Fruit fly (Drosophila melanogaster): ENCODE measurements around the gene Ir7c.
A peak's percentile ranks its signal among the peaks of the same experiment; 100 is the strongest.

Gene Ir7c

dm6 chrX:7893411-7894122 is 19.4 kb downstream of the Ir7c start, which contains the start of the genes CG45089, ND-MNLL and p115 (continued):
- TF ChIP-seq CG1603 (tag; optimal IDR thresholded peaks at IDR 0.05) (peak; percentile 27), CG1529 (GFP tag; optimal IDR thresholded peaks at IDR 0.05) (peak; percentile 6), CG1832 (GFP tag; optimal IDR thresholded peaks at IDR 0.05) (no peak), CG17361 (GFP tag; IDR thresholded peaks at IDR 0.05) (peak; percentile 61), knrl (GFP tag; IDR thresholded peaks at IDR 0.05; ENCODE audit: partially characterized antibody) (peak; percentile 69), CG9609 (GFP tag; optimal IDR thresholded peaks at IDR 0.05) (peak; percentile 7), fd3F (GFP tag; optimal IDR thresholded peaks at IDR 0.05) (peak; percentile 34), ERR (GFP tag; optimal IDR thresholded peaks at IDR 0.05) (no peak), lbe (GFP tag; optimal IDR thresholded peaks at IDR 0.05) (peak; percentile 54), kni (GFP tag; optimal IDR thresholded peaks at IDR 0.05) (no peak), Adf1 (GFP tag; IDR thresholded peaks at IDR 0.05) (peak; percentile 23; the same call in 1 of the 2 replicates), gce (GFP tag; IDR thresholded peaks at IDR 0.05) (no peak), sob (GFP tag; IDR thresholded peaks at IDR 0.05) (peak; percentile 73), pum (GFP tag; optimal IDR thresholded peaks at IDR 0.05) (peak; percentile 46), CG18599 (GFP tag; optimal IDR thresholded peaks at IDR 0.05) (peak; percentile 51), CG2199 (GFP tag; IDR thresholded peaks at IDR 0.05) (no peak), ttk (GFP tag; IDR thresholded peaks at IDR 0.05) (peak; percentile 36; the same call in 1 of the 2 replicates), CG13894 (tag; optimal IDR thresholded peaks at IDR 0.05) (peak; percentile 72), Scr (GFP tag; IDR thresholded peaks at IDR 0.05; ENCODE audit: partially characterized antibody) (peak; percentile 72), CG16779 (GFP tag; IDR thresholded peaks at IDR 0.05) (no peak), Stat92E (GFP tag; optimal IDR thresholded peaks at IDR 0.05) (no peak), CG7357 (GFP tag; IDR thresholded peaks at IDR 0.05) (no peak), Sin3A (optimal IDR thresholded peaks at IDR 0.05) (peak; percentile 56), CG12219 (GFP tag; optimal IDR thresholded peaks at IDR 0.05) (no peak), her (GFP tag; optimal IDR thresholded peaks at IDR 0.05) (no peak), HHEX (GFP tag; optimal IDR thresholded peaks at IDR 0.05) (peak; percentile 18), unpg (GFP tag; optimal IDR thresholded peaks at IDR 0.05) (peak; percentile 60), CG14014 (GFP tag; IDR thresholded peaks at IDR 0.05) (peak; percentile 47; the same call in 1 of the 2 replicates), dm (GFP tag; optimal IDR thresholded peaks at IDR 0.05) (peak; percentile 14), CG9932 (GFP tag; IDR thresholded peaks at IDR 0.05) (peak; percentile 84), hkb (optimal IDR thresholded peaks at IDR 0.05) (no peak), hkb (GFP tag; IDR thresholded peaks at IDR 0.05) (peak; percentile 49), Dp (GFP tag; optimal IDR thresholded peaks at IDR 0.05) (peak; percentile 35), CG13624 (GFP tag; optimal IDR thresholded peaks at IDR 0.05) (peak; percentile 53), CG3407 (GFP tag; optimal IDR thresholded peaks at IDR 0.05) (peak; percentile 14), Lim3 (GFP tag; IDR thresholded peaks at IDR 0.05) (no peak), dysf (GFP tag; IDR thresholded peaks at IDR 0.05) (peak; percentile 50; the same call in 1 of the 3 replicates), Hmr (GFP tag; optimal IDR thresholded peaks at IDR 0.05) (peak; percentile 40), CG15601 (tag; optimal IDR thresholded peaks at IDR 0.05) (peak; percentile 63), CG7271 (tag; optimal IDR thresholded peaks at IDR 0.05) (no peak), phol (tag; optimal IDR thresholded peaks at IDR 0.05) (peak; percentile 69), Hr51 (GFP tag; optimal IDR thresholded peaks at IDR 0.05) (peak; percentile 35 to 64), CG32532 (GFP tag; IDR thresholded peaks at IDR 0.05) (peak; percentile 43; the same call in 1 of the 2 replicates), wdn (GFP tag; IDR thresholded peaks at IDR 0.05) (0 out of 2 replicates have a peak, but pooled peaks have one; percentile 40), repo (GFP tag; optimal IDR thresholded peaks at IDR 0.05) (no peak), lilli (GFP tag; optimal IDR thresholded peaks at IDR 0.05) (peak; percentile 81), ato (GFP tag; IDR thresholded peaks at IDR 0.05; ENCODE audit: partially characterized antibody) (no peak), CG11695 (GFP tag; IDR thresholded peaks at IDR 0.05) (0 out of 3 replicates have a peak, but pooled peaks have one; percentile 9), az2 (GFP tag; optimal IDR thresholded peaks at IDR 0.05) (peak; percentile 55)

All from whole organism, embryonic.